Worm (Caenorhabditis elegans): ENCODE data around the gene srx-47.

- TF ChIP-seq ama-1 (optimal IDR thresholded peaks at IDR 0.05) (no peak), K09A11.1 (tag; optimal IDR thresholded peaks at IDR 0.05; ENCODE audit: insufficient read depth) (no peak), dmd-4 (tag; optimal IDR thresholded peaks at IDR 0.05; ENCODE audit: borderline replicate concordance) (no peak), ceh-9 (tag; optimal IDR thresholded peaks at IDR 0.05) (no peak), npax-4 (tag; optimal IDR thresholded peaks at IDR 0.05) (no peak), ceh-22 (tag; optimal IDR thresholded peaks at IDR 0.05) (no peak), ceh-14 (tag; optimal IDR thresholded peaks at IDR 0.05) (no peak), dve-1 (tag; optimal IDR thresholded peaks at IDR 0.05) (no peak)
Observed at ce11 chrV:9314408-9314807, 35.4 kb upstream of the srx-47 start.
